Worm (Caenorhabditis elegans) whole organism, young adult: ENCODE data around the gene ttr-37.

Experiments
- B0035.1 ChIP-seq: sonication (generic microtip); optimal IDR thresholded peaks from 2 replicates; lab custom pipeline; 2016; ENCODE audit warnings: missing genetic modification characterization, mild to moderate bottlenecking, missing compliant biosample characterization, missing genotype, missing genetic modification reagents
- C06A6.2 ChIP-seq: fragments of 200-800 bp; sonication (Bioruptor generic); conservative IDR thresholded peaks from 2 replicates; pipeline ENCODE4 v1.3.6; 2022; ENCODE audit warnings: missing genetic modification characterization, missing compliant biosample characterization
- D2030.7 ChIP-seq: fragments of 200-800 bp; sonication (Bioruptor generic); IDR thresholded peaks from 2 replicates; pipeline ENCODE4 v1.3.6; 2022; ENCODE audit warnings: missing genetic modification reagents, missing genetic modification characterization, missing compliant biosample characterization
- F23B12.7 ChIP-seq: sonication (generic microtip); optimal IDR thresholded peaks from 2 replicates; lab custom pipeline; 2017; ENCODE audit warnings: missing genetic modification characterization, mild to moderate bottlenecking, missing compliant biosample characterization, antibody characterized with exemption, moderate library complexity; ENCODE audit not compliant: insufficient read depth
- F37B4.10 ChIP-seq: fragments of 200-800 bp; sonication (Bioruptor generic); IDR thresholded peaks from 2 replicates; pipeline ENCODE4 v1.3.6; 2022; ENCODE audit warnings: missing genetic modification characterization, missing compliant biosample characterization
- K12H6.12 ChIP-seq: fragments of 200-800 bp; sonication (Bioruptor generic); optimal IDR thresholded peaks from 2 replicates; lab custom pipeline; 2018; ENCODE audit warnings: mild to moderate bottlenecking, missing genetic modification characterization, missing compliant biosample characterization
- T07F8.4 ChIP-seq: sonication (generic microtip); optimal IDR thresholded peaks from 2 replicates; lab custom pipeline; 2016; ENCODE audit warnings: mild to moderate bottlenecking, missing genetic modification characterization, moderate library complexity, missing compliant biosample characterization
- Y53F4B.3 ChIP-seq: fragments of 200-800 bp; sonication (Bioruptor generic); IDR thresholded peaks from 2 replicates; pipeline ENCODE4 v1.3.6; 2022; ENCODE audit warnings: missing genetic modification reagents, missing genetic modification characterization, missing compliant biosample characterization
- Y56A3A.18 ChIP-seq: fragments of 200-800 bp; sonication (Bioruptor generic); IDR thresholded peaks from 2 replicates; pipeline ENCODE4 v1.3.6; 2022; ENCODE audit warnings: missing genetic modification reagents, missing genetic modification characterization, missing compliant biosample characterization
- Y67H2A.10 ChIP-seq: fragments of 200-800 bp; sonication (Bioruptor generic); conservative IDR thresholded peaks from 2 replicates; pipeline ENCODE4 v1.3.6; 2022; ENCODE audit warnings: missing genetic modification reagents, missing genetic modification characterization, missing compliant biosample characterization
- akir-1 ChIP-seq: fragments of 200-800 bp; sonication (Bioruptor generic); optimal IDR thresholded peaks from 2 replicates; lab custom pipeline; 2018; ENCODE audit warnings: mild to moderate bottlenecking, missing genetic modification characterization, moderate library complexity, missing compliant biosample characterization
- aptf-2 ChIP-seq: fragments of 200-800 bp; sonication (Bioruptor generic); conservative IDR thresholded peaks from 2 replicates; pipeline ENCODE4 v1.3.6; 2022; ENCODE audit warnings: missing genetic modification reagents, missing genetic modification characterization, missing compliant biosample characterization
- attf-5 ChIP-seq: fragments of 200-800 bp; sonication (Bioruptor generic); optimal IDR thresholded peaks from 2 replicates; lab custom pipeline; 2018; ENCODE audit warnings: mild to moderate bottlenecking, missing genetic modification characterization, missing compliant biosample characterization
- cebp-1 ChIP-seq, 2 experiments: fragments of 200-800 bp in 1 of 2; sonication (Bioruptor generic) in 1 of 2; sonication (generic microtip) in 1 of 2; IDR thresholded peaks in 1 of 2; optimal IDR thresholded peaks in 1 of 2; 2 replicates each; pipeline versions ENCODE4 v1.3.6 to Lab custom; 2017 to 2022; ENCODE audit warnings: missing compliant biosample characterization in 2 of 2, missing genetic modification characterization in 2 of 2, mild to moderate bottlenecking in 1 of 2, missing genetic modification reagents in 1 of 2, moderate library complexity in 1 of 2
- ceh-27 ChIP-seq: fragments of 200-800 bp; sonication (Bioruptor generic); optimal IDR thresholded peaks from 2 replicates; lab custom pipeline; 2018; ENCODE audit warnings: mild to moderate bottlenecking, missing genetic modification characterization, moderate library complexity, missing compliant biosample characterization
- ceh-58 ChIP-seq: fragments of 200-800 bp; sonication (Bioruptor generic); IDR thresholded peaks from 2 replicates; pipeline ENCODE4 v1.3.6; 2022; ENCODE audit warnings: missing genetic modification characterization, missing compliant biosample characterization
- ceh-79 ChIP-seq: sonication (generic microtip); optimal IDR thresholded peaks from 2 replicates; lab custom pipeline; 2017; ENCODE audit warnings: mild to moderate bottlenecking, missing genetic modification characterization, missing compliant biosample characterization
- die-1 ChIP-seq: sonication (generic microtip); optimal IDR thresholded peaks from 2 replicates; lab custom pipeline; 2016; ENCODE audit warnings: missing genotype, mild to moderate bottlenecking, missing genetic modification characterization, missing compliant biosample characterization
- egl-18 ChIP-seq: fragments of 200-800 bp; sonication (Bioruptor generic); IDR thresholded peaks from 2 replicates; pipeline ENCODE4 v1.3.6; 2022; ENCODE audit warnings: missing genetic modification reagents, missing genetic modification characterization, missing compliant biosample characterization
- egl-44 ChIP-seq: fragments of 200-800 bp; sonication (Bioruptor generic); IDR thresholded peaks from 2 replicates; pipeline ENCODE4 v1.3.6; 2022; ENCODE audit warnings: missing genetic modification reagents, missing genetic modification characterization, missing compliant biosample characterization
- ekl-4 ChIP-seq: fragments of 200-800 bp; sonication (Bioruptor generic); IDR thresholded peaks from 2 replicates; pipeline ENCODE4 v1.3.6; 2022; ENCODE audit warnings: missing genetic modification reagents, missing genetic modification characterization, missing compliant biosample characterization
- ets-4 ChIP-seq: fragments of 200-800 bp; sonication (Bioruptor generic); optimal IDR thresholded peaks from 2 replicates; lab custom pipeline; 2018; ENCODE audit warnings: mild to moderate bottlenecking, missing genetic modification characterization, missing compliant biosample characterization
- gei-17 ChIP-seq: fragments of 200-800 bp; sonication (Bioruptor generic); optimal IDR thresholded peaks from 2 replicates; lab custom pipeline; 2018; ENCODE audit warnings: mild to moderate bottlenecking, missing genetic modification characterization, missing compliant biosample characterization
- hlh-12 ChIP-seq: sonication (generic microtip); optimal IDR thresholded peaks from 2 replicates; lab custom pipeline; 2016; ENCODE audit warnings: missing genetic modification characterization, missing compliant biosample characterization
- lin-40 ChIP-seq: sonication (generic microtip); optimal IDR thresholded peaks from 2 replicates; lab custom pipeline; 2016; ENCODE audit warnings: missing genetic modification characterization, mild to moderate bottlenecking, missing compliant biosample characterization, missing genotype, missing genetic modification reagents
- lin-54 ChIP-seq: fragments of 200-800 bp; sonication (Bioruptor generic); optimal IDR thresholded peaks from 2 replicates; lab custom pipeline; 2018; ENCODE audit warnings: mild to moderate bottlenecking, missing genetic modification characterization, missing compliant biosample characterization
- lir-1 ChIP-seq: fragments of 200-800 bp; sonication (Bioruptor generic); conservative IDR thresholded peaks from 2 replicates; pipeline ENCODE4 v1.3.6; 2022; ENCODE audit warnings: missing genetic modification reagents, missing genetic modification characterization, missing compliant biosample characterization
- lsy-27 ChIP-seq: sonication (generic microtip); optimal IDR thresholded peaks from 2 replicates; lab custom pipeline; 2017; ENCODE audit warnings: missing genetic modification characterization, mild to moderate bottlenecking, missing compliant biosample characterization, antibody characterized with exemption, missing genotype, borderline replicate concordance; ENCODE audit not compliant: insufficient read depth
- madf-10 ChIP-seq: sonication (generic microtip); optimal IDR thresholded peaks from 2 replicates; lab custom pipeline; 2016; ENCODE audit warnings: mild to moderate bottlenecking, missing genetic modification characterization, missing compliant biosample characterization
- madf-8 ChIP-seq: fragments of 200-800 bp; sonication (Bioruptor generic); conservative IDR thresholded peaks from 2 replicates; pipeline ENCODE4 v1.3.6; 2022; ENCODE audit warnings: missing genetic modification reagents, missing genetic modification characterization, missing compliant biosample characterization
- mcd-1 ChIP-seq: fragments of 200-800 bp; sonication (Bioruptor generic); IDR thresholded peaks from 2 replicates; pipeline ENCODE4 v1.3.6; 2022; ENCODE audit warnings: missing genetic modification reagents, missing genetic modification characterization, missing compliant biosample characterization
- mes-4 ChIP-seq: sonication (generic microtip); optimal IDR thresholded peaks from 2 replicates; lab custom pipeline; 2016; ENCODE audit warnings: missing genotype, missing genetic modification characterization, missing compliant biosample characterization
- nhr-80 ChIP-seq: sonication (generic microtip); optimal IDR thresholded peaks from 2 replicates; lab custom pipeline; 2016; ENCODE audit warnings: missing genetic modification characterization, missing compliant biosample characterization
- nhr-90 ChIP-seq: sonication (generic microtip); optimal IDR thresholded peaks from 2 replicates; lab custom pipeline; 2016; ENCODE audit warnings: missing genotype, mild to moderate bottlenecking, missing genetic modification characterization, missing compliant biosample characterization
- pbrm-1 ChIP-seq: fragments of 200-800 bp; sonication (Bioruptor generic); IDR thresholded peaks from 2 replicates; pipeline ENCODE4 v1.3.6; 2022; ENCODE audit warnings: missing genetic modification reagents, missing genetic modification characterization, missing compliant biosample characterization
- rcor-1 ChIP-seq: fragments of 200-800 bp; sonication (Bioruptor generic); IDR thresholded peaks from 2 replicates; pipeline ENCODE4 v1.3.6; 2022; ENCODE audit warnings: missing genetic modification reagents, missing genetic modification characterization, missing compliant biosample characterization
- snpc-1.1 ChIP-seq: sonication (generic microtip); optimal IDR thresholded peaks from 2 replicates; lab custom pipeline; 2017; ENCODE audit warnings: missing genetic modification characterization, mild to moderate bottlenecking, missing compliant biosample characterization, antibody characterized with exemption, moderate library complexity, missing genotype, missing genetic modification reagents; ENCODE audit not compliant: insufficient read depth
- snpc-3.4 ChIP-seq: sonication (generic microtip); optimal IDR thresholded peaks from 2 replicates; lab custom pipeline; 2017; ENCODE audit warnings: missing genetic modification characterization, mild to moderate bottlenecking, missing compliant biosample characterization, antibody characterized with exemption, moderate library complexity, missing genotype, missing genetic modification reagents
- tlf-1 ChIP-seq: fragments of 200-800 bp; sonication (Bioruptor generic); optimal IDR thresholded peaks from 2 replicates; lab custom pipeline; 2018; ENCODE audit warnings: mild to moderate bottlenecking, missing genetic modification characterization, missing compliant biosample characterization
- zfh-2 ChIP-seq: fragments of 200-800 bp; sonication (Bioruptor generic); conservative IDR thresholded peaks from 2 replicates; pipeline ENCODE4 v1.3.6; 2022; ENCODE audit warnings: missing genetic modification reagents, missing genetic modification characterization, missing compliant biosample characterization
- zim-3 ChIP-seq: sonication (generic microtip); optimal IDR thresholded peaks from 2 replicates; lab custom pipeline; 2017; ENCODE audit warnings: mild to moderate bottlenecking, missing genetic modification characterization, moderate library complexity, missing compliant biosample characterization
- ztf-18 ChIP-seq: sonication (generic microtip); optimal IDR thresholded peaks from 2 replicates; lab custom pipeline; 2016; ENCODE audit warnings: missing genotype, mild to moderate bottlenecking, missing genetic modification characterization, missing compliant biosample characterization
- ztf-22 ChIP-seq: fragments of 200-800 bp; sonication (Bioruptor generic); optimal IDR thresholded peaks from 2 replicates; lab custom pipeline; 2018; ENCODE audit warnings: mild to moderate bottlenecking, missing genetic modification characterization, moderate library complexity, missing compliant biosample characterization

Gene ttr-37

DNA sequence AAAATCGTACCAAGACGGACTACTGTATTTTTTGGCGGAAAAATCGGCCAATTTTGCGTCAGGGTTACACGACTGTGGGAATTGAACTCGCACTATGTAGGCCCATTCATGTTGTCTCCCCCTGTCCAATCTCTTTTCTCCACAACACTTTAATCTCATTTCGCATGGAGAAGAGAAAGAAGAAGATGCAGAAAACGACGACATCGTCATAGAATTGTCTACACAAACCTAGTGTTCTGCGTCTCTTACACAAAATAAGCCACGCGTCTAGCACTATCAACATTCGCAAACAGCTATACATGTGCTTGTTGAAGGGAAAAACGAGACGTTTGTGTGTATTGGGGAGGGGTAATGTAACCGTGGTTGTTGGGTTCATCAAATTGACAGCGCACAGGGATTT, 14.0 kb downstream of the ttr-37 start (continued):
- peak; percentile 59 for TF ChIP-seq F23B12.7 (tag; lab: Kevin White, UChicago)
- TF ChIP-seq snpc-3.4 (tag; lab: Kevin White, UChicago) = no peak
- TF ChIP-seq B0035.1 (tag; lab: Kevin White, UChicago) = no peak
- TF ChIP-seq K12H6.12 (tag; lab: Kevin White, UChicago) = peak; percentile 53
- no peak for TF ChIP-seq Y53F4B.3
- TF ChIP-seq Y67H2A.10 = no peak
- no peak for TF ChIP-seq akir-1 (GFP tag; lab: Kevin White, UChicago)
- no peak for TF ChIP-seq lir-1 (GFP tag; lab: Robert Waterston, UW)
- TF ChIP-seq T07F8.4 (tag; lab: Kevin White, UChicago) = no peak
- TF ChIP-seq hlh-12 (tag; lab: Kevin White, UChicago) = no peak
- TF ChIP-seq madf-8 = no peak
- TF ChIP-seq, all 124 proteins: peak for 28

DNA sequence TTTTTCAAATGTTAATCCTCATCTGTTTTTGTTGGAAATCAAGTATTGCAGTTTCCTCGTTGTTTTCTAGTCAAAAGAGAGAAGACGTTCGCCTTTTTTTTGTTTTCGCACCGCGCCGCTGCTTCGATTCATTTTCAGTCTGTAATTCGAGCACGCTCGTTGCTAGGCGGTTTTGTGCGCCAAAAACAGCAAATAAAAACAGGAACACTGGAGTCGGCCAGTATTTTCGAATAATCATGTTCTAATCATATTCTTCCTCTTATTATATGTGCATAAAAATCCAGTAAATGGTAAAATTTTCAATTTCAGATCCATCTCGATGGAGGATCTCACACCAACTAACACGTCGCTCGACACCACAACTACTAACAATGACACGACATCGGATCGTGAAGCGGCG, 15.9 kb downstream of the ttr-37 start, which contains the start of gene pdk-1:
pdk-1 (plus strand) TSS at position 301 of the 400 bp plus-strand sequence.
- TF ChIP-seq T07F8.4 (tag; lab: Kevin White, UChicago) (no peak), ekl-4 (GFP tag; lab: Robert Waterston, UW) (no peak), snpc-1.1 (no peak), ceh-79 (tag; lab: Kevin White, UChicago) (no peak), zfh-2 (GFP tag; lab: Robert Waterston, UW) (no peak), ceh-58 (GFP tag; lab: Robert Waterston, UW) (no peak), Y56A3A.18 (GFP tag; lab: Robert Waterston, UW) (no peak), ztf-22 (GFP tag; lab: Kevin White, UChicago) (no peak), hlh-12 (tag; lab: Kevin White, UChicago) (no peak), lsy-27 (tag; lab: Kevin White, UChicago) (no peak), mes-4 (tag; lab: Kevin White, UChicago) (no peak), zim-3 (tag; lab: Kevin White, UChicago) (no peak), nhr-90 (no peak)

DNA sequence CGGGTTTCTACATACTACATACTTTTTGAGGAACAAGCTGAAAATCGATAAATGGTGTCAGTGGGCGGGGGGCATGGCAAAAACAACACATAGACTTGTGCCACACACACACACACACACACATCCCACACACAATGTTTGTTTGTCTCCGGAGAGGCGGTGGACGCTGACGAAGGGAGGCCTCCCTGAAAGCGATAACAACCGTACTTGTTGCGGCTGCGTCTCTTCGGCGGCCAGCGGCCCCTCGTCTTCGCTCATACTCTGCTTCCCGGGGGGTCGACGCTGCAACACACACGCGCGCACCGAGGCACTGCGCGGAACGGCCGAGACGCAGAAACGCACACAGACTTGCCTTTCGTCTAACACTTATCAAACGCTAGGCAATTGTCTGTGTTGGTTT, 17.3 kb downstream of the ttr-37 start:
- peak; percentile 17 for TF ChIP-seq die-1
- TF ChIP-seq gei-17 = peak; percentile 71
- no peak for TF ChIP-seq Y53F4B.3
- TF ChIP-seq rcor-1 (GFP tag; lab: Robert Waterston, UW) = 0 out of 2 replicates have a peak, but pooled peaks have one; percentile 38
- TF ChIP-seq D2030.7 (GFP tag; lab: Robert Waterston, UW) = 0 out of 2 replicates have a peak, but pooled peaks have one; percentile 10
- peak; percentile 85 for TF ChIP-seq nhr-80 (tag; lab: Kevin White, UChicago)
- peak; percentile 58 for TF ChIP-seq ceh-27 (GFP tag; lab: Kevin White, UChicago)
- no peak for TF ChIP-seq lsy-27 (tag; lab: Kevin White, UChicago)
- no peak for TF ChIP-seq tlf-1 (GFP tag; lab: Kevin White, UChicago)
- 0 out of 2 replicates have a peak, but pooled peaks have one; percentile 10 for TF ChIP-seq pbrm-1 (GFP tag; lab: Robert Waterston, UW)
- TF ChIP-seq K12H6.12 (tag; lab: Kevin White, UChicago) = peak; percentile 69
- no peak for TF ChIP-seq egl-18
- peak; percentile 22; the same call in 1 of the 2 replicates for TF ChIP-seq Y56A3A.18 (GFP tag; lab: Robert Waterston, UW)
- peak; percentile 6 for TF ChIP-seq ztf-18
- TF ChIP-seq ets-4 (GFP tag; lab: Kevin White, UChicago) = peak; percentile 67
- 0 out of 2 replicates have a peak, but pooled peaks have one; percentile 86 for TF ChIP-seq F37B4.10 (GFP tag; lab: Robert Waterston, UW)
- peak; percentile 29 for TF ChIP-seq lin-54 (GFP tag; lab: Kevin White, UChicago)
- peak; percentile 60 for TF ChIP-seq mcd-1 (GFP tag; lab: Robert Waterston, UW)
- TF ChIP-seq zfh-2 (GFP tag; lab: Robert Waterston, UW) = peak; percentile 99
- peak; percentile 72; the same call in 1 of the 2 replicates for TF ChIP-seq egl-44 (GFP tag; lab: Robert Waterston, UW)
- TF ChIP-seq lin-40 (tag; lab: Kevin White, UChicago) = peak; percentile 46
- 0 out of 2 replicates have a peak, but pooled peaks have one; percentile 17 for TF ChIP-seq C06A6.2 (GFP tag; lab: Robert Waterston, UW)
- peak; percentile 10 for TF ChIP-seq madf-10
- peak; percentile 79; the same call in 1 of the 2 replicates for TF ChIP-seq aptf-2 (GFP tag; lab: Robert Waterston, UW)
- peak; percentile 72 for TF ChIP-seq attf-5 (GFP tag; lab: Kevin White, UChicago)
- TF ChIP-seq cebp-1 (GFP tag; IDR thresholded peaks at IDR 0.05; lab: Robert Waterston, UW) = peak; percentile 42; the same call in 1 of the 2 replicates
- peak; percentile 80 for TF ChIP-seq cebp-1 (tag; optimal IDR thresholded peaks at IDR 0.05; lab: Kevin White, UChicago)
